Fruit fly (Drosophila melanogaster) whole organism, prepupa: ENCODE data around the gene robo3.

Source experiments
- Blimp-1 ChIP-seq: fragments of 200-800 bp; sonication (Bioruptor generic); optimal IDR thresholded peaks from 3 replicates; lab custom pipeline; 2017; ENCODE audit warnings: missing biosample characterization, missing genetic modification characterization, mild to moderate bottlenecking, moderate library complexity, missing genetic modification reagents
- CG8632 ChIP-seq: fragments of 200-800 bp; sonication (Bioruptor generic); optimal IDR thresholded peaks from 3 replicates; lab custom pipeline; 2016; ENCODE audit warnings: missing biosample characterization, missing genetic modification characterization
- Eip93F ChIP-seq: fragments of 200-800 bp; sonication (Bioruptor generic); optimal IDR thresholded peaks from 2 replicates; lab custom pipeline; 2016; ENCODE audit warnings: missing biosample characterization, mild to moderate bottlenecking, missing genetic modification characterization
- fd59A ChIP-seq: fragments of 200-800 bp; sonication (Bioruptor generic); optimal IDR thresholded peaks from 2 replicates; lab custom pipeline; 2017; ENCODE audit warnings: missing biosample characterization, mild to moderate bottlenecking, missing genetic modification characterization, missing genetic modification reagents
- net ChIP-seq: fragments of 200-800 bp; sonication (Bioruptor generic); optimal IDR thresholded peaks from 3 replicates; lab custom pipeline; 2016; ENCODE audit warnings: missing biosample characterization, missing genetic modification characterization

dm6 chr2L:1253235-1253634 is 3.0 kb upstream of the robo3 start:
- TF ChIP-seq Blimp-1 (no peak), CG8632 (GFP tag; lab: Kevin White, UChicago) (no peak), Eip93F (GFP tag; lab: Kevin White, UChicago) (no peak), net (GFP tag; lab: Kevin White, UChicago) (no peak), fd59A (GFP tag; lab: Kevin White, UChicago) (no peak)
